Fruit fly (Drosophila melanogaster): ENCODE measurements around the gene CG5783.

Gene CG5783

DNA sequence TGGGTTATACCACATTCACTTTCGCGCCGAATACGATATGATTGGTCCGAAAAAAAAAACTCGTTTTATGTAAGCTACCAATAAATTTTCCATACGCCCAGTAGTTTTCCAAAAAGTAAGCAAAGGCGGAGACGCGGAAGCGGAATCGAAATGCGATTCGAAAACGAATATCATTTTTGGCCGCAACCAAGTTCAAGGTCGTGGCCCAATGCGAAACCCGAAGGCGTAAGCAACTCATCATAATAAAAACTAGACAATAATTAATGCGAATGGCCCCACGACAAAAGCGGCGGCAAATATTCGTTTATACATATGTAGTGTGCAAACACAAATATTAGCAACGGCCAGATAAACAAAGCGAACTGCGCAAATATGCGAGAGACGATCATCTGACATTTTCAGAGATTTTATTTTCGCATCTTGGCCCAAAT is 19.4 kb upstream of the CG5783 start (continued):
- TF ChIP-seq CG3163 (GFP tag; optimal IDR thresholded peaks at IDR 0.05) (peak; percentile 14), eyg (GFP tag; optimal IDR thresholded peaks at IDR 0.05) (no peak), Usf (GFP tag; optimal IDR thresholded peaks at IDR 0.05) (no peak), rib (GFP tag; IDR thresholded peaks at IDR 0.05) (peak; percentile 90), esg (GFP tag; conservative IDR thresholded peaks at IDR 0.05) (no peak), CG9215 (GFP tag; IDR thresholded peaks at IDR 0.05) (no peak), btn (GFP tag; optimal IDR thresholded peaks at IDR 0.05) (no peak), ERR (GFP tag; optimal IDR thresholded peaks at IDR 0.05) (no peak), CG8281 (tag; optimal IDR thresholded peaks at IDR 0.05) (no peak), CG12236 (GFP tag; optimal IDR thresholded peaks at IDR 0.05) (no peak), dmrt11E (tag; optimal IDR thresholded peaks at IDR 0.05) (no peak), C15 (GFP tag; IDR thresholded peaks at IDR 0.05) (no peak), slbo (GFP tag; IDR thresholded peaks at IDR 0.05) (no peak), CG33213 (GFP tag; optimal IDR thresholded peaks at IDR 0.05) (no peak), Abd-B (GFP tag; optimal IDR thresholded peaks at IDR 0.05) (no peak), CrebB (tag; optimal IDR thresholded peaks at IDR 0.05) (peak; percentile 18), chm (GFP tag; IDR thresholded peaks at IDR 0.05) (no peak), Lim3 (GFP tag; IDR thresholded peaks at IDR 0.05) (no peak), sob (GFP tag; IDR thresholded peaks at IDR 0.05) (peak; percentile 50; the same call in 1 of the 2 replicates), ATbp (GFP tag; optimal IDR thresholded peaks at IDR 0.05) (no peak), CG13296 (GFP tag; optimal IDR thresholded peaks at IDR 0.05) (peak; percentile 37), pnt (GFP tag; optimal IDR thresholded peaks at IDR 0.05) (no peak), H2.0 (GFP tag; IDR thresholded peaks at IDR 0.05) (no peak), lab (GFP tag; optimal IDR thresholded peaks at IDR 0.05) (peak; percentile 86), dpn (GFP tag; optimal IDR thresholded peaks at IDR 0.05) (peak in 1 of 2 experiments; percentile 43), hbn (GFP tag; IDR thresholded peaks at IDR 0.05; ENCODE audit: partially characterized antibody) (no peak), fu2 (GFP tag; optimal IDR thresholded peaks at IDR 0.05) (peak; percentile 4), CG30403 (GFP tag; optimal IDR thresholded peaks at IDR 0.05) (no peak), Mrtf (GFP tag; IDR thresholded peaks at IDR 0.05) (no peak), twi (tag; optimal IDR thresholded peaks at IDR 0.05) (no peak), Camta (GFP tag; optimal IDR thresholded peaks at IDR 0.05) (no peak), gcm (GFP tag; optimal IDR thresholded peaks at IDR 0.05) (no peak), HHEX (GFP tag; optimal IDR thresholded peaks at IDR 0.05) (peak; percentile 27), zfh2 (GFP tag; optimal IDR thresholded peaks at IDR 0.05) (peak; percentile 32), Sry-δ (GFP tag; optimal IDR thresholded peaks at IDR 0.05) (no peak), sima (GFP tag; optimal IDR thresholded peaks at IDR 0.05) (no peak), CG32772 (GFP tag; IDR thresholded peaks at IDR 0.05) (no peak), CG10321 (GFP tag; IDR thresholded peaks at IDR 0.05) (peak; percentile 44; the same call in 1 of the 2 replicates), CG7987 (GFP tag; optimal IDR thresholded peaks at IDR 0.05) (peak; percentile 73), CG6272 (GFP tag; IDR thresholded peaks at IDR 0.05) (no peak), CG9932 (GFP tag; IDR thresholded peaks at IDR 0.05) (peak; percentile 44), Oli (tag; optimal IDR thresholded peaks at IDR 0.05) (no peak), BtbVII (GFP tag; optimal IDR thresholded peaks at IDR 0.05) (peak; percentile 67), Taf1 (GFP tag; IDR thresholded peaks at IDR 0.05) (no peak), CG12219 (GFP tag; optimal IDR thresholded peaks at IDR 0.05) (no peak), Six4 (GFP tag; optimal IDR thresholded peaks at IDR 0.05) (no peak), CG12071 (GFP tag; optimal IDR thresholded peaks at IDR 0.05) (peak; percentile 64), CG17612 (GFP tag; IDR thresholded peaks at IDR 0.05) (0 out of 2 replicates have a peak, but pooled peaks have one; percentile 22), h (optimal IDR thresholded peaks at IDR 0.05) (no peak), CG6683 (GFP tag; optimal IDR thresholded peaks at IDR 0.05) (no peak), ftz-f1 (GFP tag; optimal IDR thresholded peaks at IDR 0.05) (peak; percentile 89), CG5180 (GFP tag; optimal IDR thresholded peaks at IDR 0.05) (no peak), CG7786 (GFP tag; optimal IDR thresholded peaks at IDR 0.05) (peak; percentile 39)

Measured in whole organism, embryonic.